Fruit fly (Drosophila melanogaster): ENCODE measurements around the gene ome.

The ome gene

dm6 chr3L:14790849-14791646 lies 118.4 kb downstream of the ome start (continued):
- TF ChIP-seq vfl (GFP tag; optimal IDR thresholded peaks at IDR 0.05) (no peak), CG18011 (GFP tag; optimal IDR thresholded peaks at IDR 0.05) (no peak), CG15479 (GFP tag; optimal IDR thresholded peaks at IDR 0.05) (no peak), zfh1 (GFP tag; IDR thresholded peaks at IDR 0.05) (0 out of 3 replicates have a peak, but pooled peaks have one; percentile 22), zf30C (GFP tag; optimal IDR thresholded peaks at IDR 0.05) (peak; percentile 87), ci (GFP tag; IDR thresholded peaks at IDR 0.05) (0 out of 3 replicates have a peak, but pooled peaks have one; percentile 25), Awh (GFP tag; IDR thresholded peaks at IDR 0.05) (peak; percentile 57; the same call in 1 of the 2 replicates), CG12299 (tag; optimal IDR thresholded peaks at IDR 0.05) (no peak), B-H1 (GFP tag; IDR thresholded peaks at IDR 0.05) (peak; percentile 18; the same call in 1 of the 3 replicates), Antp (GFP tag; optimal IDR thresholded peaks at IDR 0.05) (no peak), CG4360 (GFP tag; IDR thresholded peaks at IDR 0.05) (0 out of 2 replicates have a peak, but pooled peaks have one; percentile 43), Xrp1 (GFP tag; IDR thresholded peaks at IDR 0.05) (peak; percentile 25; the same call in 1 of the 2 replicates), CG11695 (GFP tag; IDR thresholded peaks at IDR 0.05) (0 out of 3 replicates have a peak, but pooled peaks have one; percentile 14), CG17328 (GFP tag; IDR thresholded peaks at IDR 0.05) (peak; percentile 16; the same call in 1 of the 2 replicates), slbo (GFP tag; IDR thresholded peaks at IDR 0.05) (peak; percentile 58), btn (GFP tag; optimal IDR thresholded peaks at IDR 0.05) (no peak), Rfx (GFP tag; IDR thresholded peaks at IDR 0.05) (no peak), CG14441 (GFP tag; IDR thresholded peaks at IDR 0.05) (peak; percentile 28; the same call in 1 of the 2 replicates), seq (GFP tag; IDR thresholded peaks at IDR 0.05) (no peak), crol (GFP tag; IDR thresholded peaks at IDR 0.05) (peak; percentile 67), pan (optimal IDR thresholded peaks at IDR 0.05) (no peak), pan (GFP tag; optimal IDR thresholded peaks at IDR 0.05 in 1 of 2, IDR thresholded peaks at IDR 0.05 in 1 of 2) (peak in 1 of 2 experiments; percentile 25), lilli (GFP tag; optimal IDR thresholded peaks at IDR 0.05) (no peak), stc (GFP tag; IDR thresholded peaks at IDR 0.05) (peak; percentile 48; the same call in 1 of the 2 replicates), Side (GFP tag; optimal IDR thresholded peaks at IDR 0.05) (no peak), Elba2 (GFP tag; optimal IDR thresholded peaks at IDR 0.05) (peak; percentile 90), Tbp (GFP tag; optimal IDR thresholded peaks at IDR 0.05) (no peak), ken (GFP tag; IDR thresholded peaks at IDR 0.05) (0 out of 3 replicates have a peak, but pooled peaks have one; percentile 29), H2.0 (GFP tag; IDR thresholded peaks at IDR 0.05) (no peak), Blimp-1 (GFP tag; optimal IDR thresholded peaks at IDR 0.05) (no peak), tgo (GFP tag; IDR thresholded peaks at IDR 0.05) (peak; percentile 32; the same call in 1 of the 3 replicates), Drgx (GFP tag; IDR thresholded peaks at IDR 0.05) (0 out of 2 replicates have a peak, but pooled peaks have one; percentile 18)

All from whole organism, embryonic.